Worm (Caenorhabditis elegans) whole organism, L4 larva: ENCODE results near the gene ung-1.
"Not testable (repeated sequence)": the region's sequence is repeated elsewhere in the genome, so short reads cannot be mapped to it uniquely, and the experiment has no call there.

ENCODE experiments used
- T26A8.4 ChIP-seq: fragments of 200-800 bp; sonication (Bioruptor generic); IDR thresholded peaks from 2 replicates; pipeline ENCODE4 v1.3.6; 2022; ENCODE audit warnings: missing genetic modification characterization, missing compliant biosample characterization
- Y75B8A.6 ChIP-seq: fragments of 200-800 bp; sonication (Bioruptor generic); IDR thresholded peaks from 2 replicates; pipeline ENCODE4 v1.3.6; 2022; ENCODE audit warnings: missing genetic modification reagents, missing genetic modification characterization, missing compliant biosample characterization
- ZK546.5 ChIP-seq, 2 experiments: sonication (generic microtip); optimal IDR thresholded peaks; 2 replicates each; lab custom pipeline; 2017; ENCODE audit warnings: missing biosample characterization in 2 of 2, missing genetic modification characterization in 2 of 2
- aly-2 ChIP-seq: sonication (generic microtip); optimal IDR thresholded peaks from 2 replicates; lab custom pipeline; 2018; ENCODE audit warnings: missing biosample characterization, missing genetic modification characterization
- ama-1 ChIP-seq: fragments of 150-350 bp; optimal IDR thresholded peaks from 2 replicates; lab custom pipeline; 2014; ENCODE audit warnings: inconsistent platforms, mixed read lengths
- arid-1 ChIP-seq: fragments of 200-800 bp; sonication (Bioruptor generic); conservative IDR thresholded peaks from 2 replicates; pipeline ENCODE4 v1.3.6; 2022; ENCODE audit warnings: missing genetic modification reagents, missing genetic modification characterization, missing compliant biosample characterization
- ceh-44 ChIP-seq: fragments of 200-800 bp; sonication (Bioruptor generic); IDR thresholded peaks from 2 replicates; pipeline ENCODE4 v1.3.6; 2022; ENCODE audit warnings: missing genetic modification reagents, missing genetic modification characterization, missing compliant biosample characterization
- ces-1 ChIP-seq: fragments of 150-350 bp; sonication (generic microtip); optimal IDR thresholded peaks from 4 replicates; lab custom pipeline; 2014; ENCODE audit warnings: missing biosample characterization, missing genetic modification reagents, missing genetic modification characterization
- cey-2 ChIP-seq: sonication (generic microtip); optimal IDR thresholded peaks from 3 replicates; lab custom pipeline; 2017; ENCODE audit warnings: missing genetic modification characterization, mild to moderate bottlenecking, missing compliant biosample characterization, antibody characterized with exemption, borderline replicate concordance; ENCODE audit not compliant: insufficient read depth
- dmd-6 ChIP-seq: fragments of 200-800 bp; sonication (Bioruptor generic); IDR thresholded peaks from 2 replicates; pipeline ENCODE4 v1.3.6; 2022; ENCODE audit warnings: missing genetic modification reagents, missing genetic modification characterization, missing compliant biosample characterization
- egl-27 ChIP-seq: sonication (generic microtip); optimal IDR thresholded peaks from 3 replicates; lab custom pipeline; 2017; ENCODE audit warnings: missing biosample characterization, missing genetic modification reagents, missing genetic modification characterization
- egl-43 ChIP-seq: fragments of 200-800 bp; sonication (Bioruptor generic); IDR thresholded peaks from 2 replicates; pipeline ENCODE4 v1.3.6; 2022; ENCODE audit warnings: missing genetic modification reagents, missing genetic modification characterization, missing compliant biosample characterization
- fos-1 ChIP-seq: fragments of 150-350 bp; optimal IDR thresholded peaks from 2 replicates; lab custom pipeline; 2014; ENCODE audit warnings: missing biosample characterization, missing genetic modification characterization
- hmg-1.1 ChIP-seq: fragments of 200-800 bp; sonication (Bioruptor generic); IDR thresholded peaks from 2 replicates; pipeline ENCODE4 v1.3.6; 2022; ENCODE audit warnings: missing genetic modification reagents, missing genetic modification characterization, missing compliant biosample characterization
- lim-7 ChIP-seq: fragments of 200-800 bp; sonication (Bioruptor generic); IDR thresholded peaks from 2 replicates; pipeline ENCODE4 v1.3.6; 2022; ENCODE audit warnings: missing genetic modification characterization, missing compliant biosample characterization
- lin-1 ChIP-seq: fragments of 200-800 bp; sonication (Bioruptor generic); IDR thresholded peaks from 2 replicates; pipeline ENCODE4 v1.3.6; 2022; ENCODE audit warnings: missing genetic modification reagents, missing genetic modification characterization, missing compliant biosample characterization
- lin-15B ChIP-seq: fragments of 150-350 bp; sonication (generic microtip); optimal IDR thresholded peaks from 3 replicates; lab custom pipeline; 2014; ENCODE audit warnings: missing biosample characterization, missing genetic modification characterization
- lin-38 ChIP-seq: fragments of 200-800 bp; sonication (Bioruptor generic); IDR thresholded peaks from 2 replicates; pipeline ENCODE4 v1.3.6; 2022; ENCODE audit warnings: missing genetic modification reagents, missing genetic modification characterization, missing compliant biosample characterization
- madf-9 ChIP-seq: fragments of 200-800 bp; sonication (Bioruptor generic); conservative IDR thresholded peaks from 2 replicates; pipeline ENCODE4 v1.3.6; 2022; ENCODE audit warnings: missing genetic modification reagents, missing genetic modification characterization, missing compliant biosample characterization
- mdt-29 ChIP-seq: fragments of 200-800 bp; sonication (Bioruptor generic); IDR thresholded peaks from 2 replicates; pipeline ENCODE4 v1.3.6; 2022; ENCODE audit warnings: missing genetic modification reagents, missing genetic modification characterization, missing compliant biosample characterization
- mep-1 ChIP-seq: fragments of 150-350 bp; sonication (generic microtip); optimal IDR thresholded peaks from 3 replicates; lab custom pipeline; 2014; ENCODE audit warnings: missing biosample characterization, missing genetic modification characterization
- nhr-10 ChIP-seq: fragments of 150-350 bp; optimal IDR thresholded peaks from 2 replicates; lab custom pipeline; 2014; ENCODE audit warnings: missing biosample characterization, missing genetic modification characterization
- nhr-11 ChIP-seq: fragments of 150-350 bp; optimal IDR thresholded peaks from 2 replicates; lab custom pipeline; 2014; ENCODE audit warnings: missing biosample characterization, missing genetic modification characterization
- nhr-237 ChIP-seq: sonication (generic microtip); optimal IDR thresholded peaks from 2 replicates; lab custom pipeline; 2017; ENCODE audit warnings: missing biosample characterization, missing genetic modification characterization
- nhr-25 ChIP-seq: sonication (generic microtip); optimal IDR thresholded peaks from 2 replicates; lab custom pipeline; 2017; ENCODE audit warnings: missing genetic modification characterization, mild to moderate bottlenecking, missing compliant biosample characterization, antibody characterized with exemption, moderate library complexity, borderline replicate concordance; ENCODE audit not compliant: insufficient read depth
- nhr-41 ChIP-seq: fragments of 200-800 bp; sonication (Bioruptor generic); IDR thresholded peaks from 2 replicates; pipeline ENCODE4 v1.3.6; 2022; ENCODE audit warnings: missing genetic modification reagents, missing genetic modification characterization, missing compliant biosample characterization
- pha-4 ChIP-seq, 2 experiments: fragments of 150-350 bp in 1 of 2; fragments of 200-800 bp in 1 of 2; sonication (Bioruptor generic) in 1 of 2; IDR thresholded peaks in 1 of 2; optimal IDR thresholded peaks in 1 of 2; 2 replicates each; pipeline versions ENCODE4 v1.3.6 to Lab custom; 2014 to 2022; ENCODE audit warnings: missing genetic modification characterization in 2 of 2, missing genetic modification reagents in 2 of 2, missing biosample characterization in 1 of 2, missing compliant biosample characterization in 1 of 2
- rbr-2 ChIP-seq: sonication (generic microtip); optimal IDR thresholded peaks from 2 replicates; lab custom pipeline; 2016; ENCODE audit warnings: missing genotype, missing genetic modification characterization, missing compliant biosample characterization
- set-16 ChIP-seq: fragments of 200-800 bp; sonication (Bioruptor generic); IDR thresholded peaks from 2 replicates; pipeline ENCODE4 v1.3.6; 2022; ENCODE audit warnings: missing genetic modification reagents, missing genetic modification characterization, missing compliant biosample characterization
- snpc-1.2 ChIP-seq: fragments of 200-800 bp; sonication (Bioruptor generic); IDR thresholded peaks from 2 replicates; pipeline ENCODE4 v1.3.6; 2022; ENCODE audit warnings: missing genetic modification reagents, missing genetic modification characterization, missing compliant biosample characterization
- spr-1 ChIP-seq: sonication (generic microtip); optimal IDR thresholded peaks from 2 replicates; lab custom pipeline; 2016; ENCODE audit warnings: mild to moderate bottlenecking, missing genetic modification characterization, missing compliant biosample characterization
- unc-39 ChIP-seq: sonication (generic microtip); optimal IDR thresholded peaks from 2 replicates; lab custom pipeline; 2017; ENCODE audit warnings: missing biosample characterization, missing genetic modification characterization
- vab-7 ChIP-seq: fragments of 200-800 bp; sonication (Bioruptor generic); IDR thresholded peaks from 2 replicates; pipeline ENCODE4 v1.3.6; 2022; ENCODE audit warnings: missing genetic modification reagents, missing genetic modification characterization, missing compliant biosample characterization
- zag-1 ChIP-seq: fragments of 150-350 bp; optimal IDR thresholded peaks from 2 replicates; lab custom pipeline; 2014; ENCODE audit warnings: missing biosample characterization, missing genetic modification characterization
- zip-2 ChIP-seq: fragments of 150-350 bp; optimal IDR thresholded peaks from 2 replicates; lab custom pipeline; 2014; ENCODE audit warnings: missing biosample characterization, missing genetic modification characterization

Gene ung-1

ce11 chrIII:11967049-11967448 lies 6.8 kb downstream of the ung-1 start:
- TF ChIP-seq vab-7 (0 out of 2 replicates have a peak, but pooled peaks have one; percentile 20), snpc-1.2 (GFP tag; lab: Robert Waterston, UW) (peak; percentile 61; the same call in 1 of the 2 replicates), madf-9 (peak; percentile 35; the same call in 1 of the 2 replicates), lin-38 (GFP tag; lab: Robert Waterston, UW) (peak; percentile 66), set-16 (GFP tag; lab: Robert Waterston, UW) (peak; percentile 97), dmd-6 (GFP tag; lab: Robert Waterston, UW) (peak; percentile 10; the same call in 1 of the 2 replicates), ceh-44 (GFP tag; lab: Robert Waterston, UW) (0 out of 2 replicates have a peak, but pooled peaks have one; percentile 52), hmg-1.1 (GFP tag; lab: Robert Waterston, UW) (peak; percentile 59), pha-4 (GFP tag; IDR thresholded peaks at IDR 0.05; lab: Robert Waterston, UW) (peak; percentile 9; the same call in 1 of the 2 replicates), egl-43 (GFP tag; lab: Robert Waterston, UW) (0 out of 2 replicates have a peak, but pooled peaks have one; percentile 12), arid-1 (GFP tag; lab: Robert Waterston, UW) (0 out of 2 replicates have a peak, but pooled peaks have one; percentile 30)
- TF ChIP-seq pha-4 (tag; optimal IDR thresholded peaks at IDR 0.05; lab: Kevin White, UChicago): not testable (repeated sequence)

ce11 chrIII:11960080-11960479 lies 13.8 kb downstream of the ung-1 start, which contains the start of gene top-3:
Gene top-3 (minus strand): TSS chrIII:11960180.
- TF ChIP-seq unc-39 (tag; lab: Kevin White, UChicago) (no peak), mdt-29 (GFP tag; lab: Robert Waterston, UW) (no peak), nhr-41 (GFP tag; lab: Robert Waterston, UW) (no peak), lim-7 (GFP tag; lab: Robert Waterston, UW) (no peak), spr-1 (tag; lab: Kevin White, UChicago) (no peak), rbr-2 (tag; lab: Kevin White, UChicago) (no peak), lin-1 (GFP tag; lab: Robert Waterston, UW) (no peak), pha-4 (GFP tag; IDR thresholded peaks at IDR 0.05; lab: Robert Waterston, UW) (no peak), pha-4 (tag; optimal IDR thresholded peaks at IDR 0.05; lab: Kevin White, UChicago) (no peak), egl-27 (tag; lab: Kevin White, UChicago) (no peak), dmd-6 (GFP tag; lab: Robert Waterston, UW) (no peak), Y75B8A.6 (GFP tag; lab: Robert Waterston, UW) (no peak), nhr-10 (tag; lab: Kevin White, UChicago) (no peak), arid-1 (GFP tag; lab: Robert Waterston, UW) (no peak), mep-1 (tag; lab: Kevin White, UChicago) (no peak), fos-1 (tag; lab: Kevin White, UChicago) (no peak)

DNA sequence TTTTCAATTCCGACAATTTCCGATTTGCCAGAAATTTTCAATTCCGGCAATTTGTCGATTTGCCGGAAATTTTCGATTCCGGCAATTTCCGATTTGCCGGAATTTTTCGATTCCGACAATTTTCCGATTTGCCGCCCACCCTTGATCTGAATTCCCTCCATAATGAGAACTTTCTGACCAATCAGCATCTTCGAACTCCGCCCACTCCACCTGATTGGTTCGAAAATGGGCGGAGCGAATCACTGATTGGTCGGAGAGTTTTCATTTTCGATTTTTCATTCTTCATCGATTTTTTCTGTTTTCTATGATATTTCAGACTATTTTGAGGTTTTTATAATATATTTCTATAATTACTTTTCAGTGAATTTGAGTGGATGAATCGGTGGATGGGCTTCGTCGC lies 19.7 kb downstream of the ung-1 start:
- TF ChIP-seq nhr-25 (tag; lab: Kevin White, UChicago): no peak
- TF ChIP-seq zip-2: no peak
- TF ChIP-seq aly-2: no peak
- TF ChIP-seq nhr-11 (tag; lab: Kevin White, UChicago): no peak
- TF ChIP-seq cey-2 (tag; lab: Kevin White, UChicago): no peak
- no peak for TF ChIP-seq T26A8.4 (GFP tag; lab: Robert Waterston, UW)
- TF ChIP-seq lin-15B (tag; lab: Kevin White, UChicago): no peak
- TF ChIP-seq zag-1 (tag; lab: Kevin White, UChicago): no peak
- no peak for TF ChIP-seq ama-1 (lab: Kevin White, UChicago)
- no peak for TF ChIP-seq nhr-237 (tag; lab: Kevin White, UChicago)

DNA sequence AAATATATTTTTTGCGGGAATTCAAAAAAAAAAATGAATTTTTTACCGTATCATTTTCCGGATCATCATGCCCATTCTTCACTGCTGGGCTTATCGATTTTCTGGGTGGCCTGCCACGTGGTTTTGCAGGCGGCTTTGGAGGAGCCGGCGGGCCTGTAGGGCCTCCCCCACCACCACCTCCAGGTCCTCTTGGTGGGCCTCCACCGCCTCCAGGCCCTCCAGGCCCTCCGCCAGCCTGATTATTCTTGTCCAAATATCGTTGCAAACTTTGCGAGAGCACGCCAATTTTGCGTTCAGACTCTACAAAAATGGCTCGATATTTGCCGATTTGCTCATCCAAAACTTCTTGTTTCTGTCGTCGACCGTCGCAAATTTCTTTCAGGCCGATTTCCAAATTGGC lies 22.8 kb downstream of the ung-1 start:
- TF ChIP-seq ZK546.5 (tag; optimal IDR thresholded peaks at IDR 0.05; lab: Kevin White, UChicago): no peak
- TF ChIP-seq set-16 (GFP tag; lab: Robert Waterston, UW): peak; percentile 92
- no peak for TF ChIP-seq ces-1 (GFP tag; lab: Kevin White, UChicago)
